Worm (Caenorhabditis elegans) whole organism, late embryonic: ENCODE results near the gene C37C3.2.

ENCODE experiments used
- C08G9.2 ChIP-seq: sonication (generic microtip); optimal IDR thresholded peaks from 2 replicates; lab custom pipeline; 2016; ENCODE audit warnings: mild to moderate bottlenecking, missing genetic modification characterization, moderate library complexity, missing compliant biosample characterization
- C38D4.7 ChIP-seq: fragments of 200-800 bp; sonication (Bioruptor generic); optimal IDR thresholded peaks from 2 replicates; lab custom pipeline; 2018; ENCODE audit warnings: mild to moderate bottlenecking, missing genetic modification characterization, moderate library complexity, missing compliant biosample characterization
- F13H6.1 ChIP-seq: sonication (generic microtip); optimal IDR thresholded peaks from 2 replicates; lab custom pipeline; 2016; ENCODE audit warnings: missing genetic modification characterization, missing compliant biosample characterization
- K02D7.2 ChIP-seq: sonication (generic microtip); optimal IDR thresholded peaks from 2 replicates; lab custom pipeline; 2017; ENCODE audit warnings: mild to moderate bottlenecking, missing genetic modification characterization, missing compliant biosample characterization
- K09A11.1 ChIP-seq: sonication (generic microtip); optimal IDR thresholded peaks from 2 replicates; lab custom pipeline; 2017; ENCODE audit warnings: antibody characterized with exemption, mild to moderate bottlenecking, missing genetic modification characterization, missing compliant biosample characterization; ENCODE audit not compliant: insufficient read depth
- T23F11.4 ChIP-seq: fragments of 200-800 bp; sonication (Bioruptor generic); optimal IDR thresholded peaks from 2 replicates; lab custom pipeline; 2018; ENCODE audit warnings: mild to moderate bottlenecking, missing genetic modification characterization, missing compliant biosample characterization
- Y22D7AL.16 ChIP-seq: sonication (generic microtip); optimal IDR thresholded peaks from 2 replicates; lab custom pipeline; 2016; ENCODE audit warnings: missing genetic modification characterization, missing compliant biosample characterization
- ama-1 ChIP-seq: fragments of 150-350 bp; optimal IDR thresholded peaks from 2 replicates; lab custom pipeline; 2014
- ceh-14 ChIP-seq: sonication (generic microtip); optimal IDR thresholded peaks from 2 replicates; lab custom pipeline; 2016; ENCODE audit warnings: missing genotype, missing genetic modification characterization, missing compliant biosample characterization
- ceh-18 ChIP-seq: sonication (generic microtip); optimal IDR thresholded peaks from 2 replicates; lab custom pipeline; 2016; ENCODE audit warnings: missing genetic modification characterization, missing compliant biosample characterization
- ceh-2 ChIP-seq: sonication (generic microtip); optimal IDR thresholded peaks from 2 replicates; lab custom pipeline; 2016; ENCODE audit warnings: missing genotype, missing genetic modification characterization, missing compliant biosample characterization
- ceh-22 ChIP-seq: sonication (generic microtip); optimal IDR thresholded peaks from 2 replicates; lab custom pipeline; 2017; ENCODE audit warnings: missing biosample characterization, missing genetic modification characterization
- ceh-24 ChIP-seq: sonication (generic microtip); optimal IDR thresholded peaks from 2 replicates; lab custom pipeline; 2016; ENCODE audit warnings: mild to moderate bottlenecking, missing genetic modification characterization, missing compliant biosample characterization
- ceh-34 ChIP-seq: sonication (generic microtip); optimal IDR thresholded peaks from 2 replicates; lab custom pipeline; 2016; ENCODE audit warnings: mild to moderate bottlenecking, missing genetic modification characterization, missing compliant biosample characterization
- ceh-45 ChIP-seq: fragments of 200-800 bp; sonication (Bioruptor generic); IDR thresholded peaks from 2 replicates; pipeline ENCODE4 v1.3.6; 2022; ENCODE audit warnings: missing genetic modification reagents, missing genetic modification characterization, missing compliant biosample characterization
- ceh-9 ChIP-seq: sonication (generic microtip); optimal IDR thresholded peaks from 2 replicates; lab custom pipeline; 2016; ENCODE audit warnings: mild to moderate bottlenecking, missing genetic modification characterization, inconsistent platforms, missing compliant biosample characterization
- che-1 ChIP-seq: sonication (generic microtip); optimal IDR thresholded peaks from 2 replicates; lab custom pipeline; 2016; ENCODE audit warnings: mild to moderate bottlenecking, missing genetic modification characterization, missing compliant biosample characterization
- dve-1 ChIP-seq: sonication (generic microtip); optimal IDR thresholded peaks from 2 replicates; lab custom pipeline; 2017; ENCODE audit warnings: antibody characterized with exemption, mild to moderate bottlenecking, missing genetic modification characterization, missing compliant biosample characterization
- elt-2 ChIP-seq: sonication (generic microtip); optimal IDR thresholded peaks from 2 replicates; lab custom pipeline; 2016; ENCODE audit warnings: missing genetic modification reagents, missing genetic modification characterization, missing compliant biosample characterization
- elt-4 ChIP-seq: sonication (generic microtip); optimal IDR thresholded peaks from 2 replicates; lab custom pipeline; 2016; ENCODE audit warnings: missing genetic modification characterization, missing compliant biosample characterization
- eyg-1 ChIP-seq: sonication (generic microtip); optimal IDR thresholded peaks from 2 replicates; lab custom pipeline; 2016; ENCODE audit warnings: missing genotype, missing genetic modification characterization, missing compliant biosample characterization
- fax-1 ChIP-seq: sonication (generic microtip); optimal IDR thresholded peaks from 2 replicates; lab custom pipeline; 2016; ENCODE audit warnings: missing genotype, missing genetic modification characterization, missing compliant biosample characterization
- fkh-10 ChIP-seq: fragments of 150-350 bp; optimal IDR thresholded peaks from 2 replicates; lab custom pipeline; 2014; ENCODE audit warnings: missing biosample characterization, missing genetic modification reagents, missing genetic modification characterization
- gmeb-2 ChIP-seq: sonication (generic microtip); optimal IDR thresholded peaks from 2 replicates; lab custom pipeline; 2016; ENCODE audit warnings: missing genetic modification characterization, inconsistent platforms, missing compliant biosample characterization
- hlh-13 ChIP-seq: fragments of 200-800 bp; sonication (Bioruptor generic); optimal IDR thresholded peaks from 2 replicates; lab custom pipeline; 2018; ENCODE audit warnings: mild to moderate bottlenecking, missing genetic modification characterization, missing compliant biosample characterization
- hlh-15 ChIP-seq: sonication (generic microtip); optimal IDR thresholded peaks from 2 replicates; lab custom pipeline; 2016; ENCODE audit warnings: missing genetic modification characterization, missing compliant biosample characterization
- hlh-30 ChIP-seq: sonication (generic microtip); optimal IDR thresholded peaks from 2 replicates; lab custom pipeline; 2017; ENCODE audit warnings: antibody characterized with exemption, missing genetic modification characterization, missing compliant biosample characterization; ENCODE audit not compliant: insufficient read depth
- hlh-6 ChIP-seq: sonication (generic microtip); optimal IDR thresholded peaks from 2 replicates; lab custom pipeline; 2016; ENCODE audit warnings: missing genotype, missing genetic modification characterization, missing compliant biosample characterization
- hlh-8 ChIP-seq: sonication (generic microtip); optimal IDR thresholded peaks from 2 replicates; lab custom pipeline; 2016; ENCODE audit warnings: missing genotype, missing genetic modification characterization, missing compliant biosample characterization
- madf-2 ChIP-seq: sonication (generic microtip); optimal IDR thresholded peaks from 2 replicates; lab custom pipeline; 2017; ENCODE audit warnings: missing genetic modification characterization, missing compliant biosample characterization
- nfya-1 ChIP-seq: sonication (generic microtip); optimal IDR thresholded peaks from 2 replicates; lab custom pipeline; 2017; ENCODE audit warnings: missing genetic modification characterization, mild to moderate bottlenecking, missing compliant biosample characterization, antibody characterized with exemption, moderate library complexity
- nhr-11 ChIP-seq: fragments of 150-350 bp; optimal IDR thresholded peaks from 2 replicates; lab custom pipeline; 2014; ENCODE audit warnings: missing biosample characterization, missing genetic modification characterization
- nhr-232 ChIP-seq: sonication (generic microtip); optimal IDR thresholded peaks from 2 replicates; lab custom pipeline; 2016; ENCODE audit warnings: missing genetic modification characterization, missing compliant biosample characterization
- odd-2 ChIP-seq: sonication (generic microtip); optimal IDR thresholded peaks from 2 replicates; lab custom pipeline; 2017; ENCODE audit warnings: antibody characterized with exemption, mild to moderate bottlenecking, missing genetic modification characterization, missing compliant biosample characterization
- ref-2 ChIP-seq: sonication (generic microtip); optimal IDR thresholded peaks from 2 replicates; lab custom pipeline; 2016; ENCODE audit warnings: missing genetic modification characterization, missing compliant biosample characterization
- rnt-1 ChIP-seq: sonication (generic microtip); optimal IDR thresholded peaks from 2 replicates; lab custom pipeline; 2016; ENCODE audit warnings: missing genetic modification characterization, missing compliant biosample characterization
- sdc-2 ChIP-seq: sonication (generic microtip); optimal IDR thresholded peaks from 2 replicates; lab custom pipeline; 2016; ENCODE audit warnings: missing genotype, missing genetic modification characterization, missing compliant biosample characterization
- sox-4 ChIP-seq: sonication (generic microtip); optimal IDR thresholded peaks from 2 replicates; lab custom pipeline; 2017; ENCODE audit warnings: mild to moderate bottlenecking, missing genetic modification characterization, inconsistent platforms, missing compliant biosample characterization
- syd-9 ChIP-seq: sonication (generic microtip); optimal IDR thresholded peaks from 2 replicates; lab custom pipeline; 2016; ENCODE audit warnings: mild to moderate bottlenecking, missing genetic modification characterization, moderate library complexity, missing compliant biosample characterization
- tbx-2 ChIP-seq: sonication (generic microtip); optimal IDR thresholded peaks from 2 replicates; lab custom pipeline; 2016; ENCODE audit warnings: missing genetic modification characterization, missing compliant biosample characterization
- tbx-7 ChIP-seq: sonication (generic microtip); optimal IDR thresholded peaks from 2 replicates; lab custom pipeline; 2016; ENCODE audit warnings: missing genotype, missing genetic modification characterization, missing compliant biosample characterization
- unc-42 ChIP-seq: sonication (generic microtip); optimal IDR thresholded peaks from 2 replicates; lab custom pipeline; 2016; ENCODE audit warnings: missing genotype, missing genetic modification characterization, missing compliant biosample characterization
- unc-55 ChIP-seq: sonication (generic microtip); optimal IDR thresholded peaks from 2 replicates; lab custom pipeline; 2017; ENCODE audit warnings: missing biosample characterization, missing genetic modification reagents, missing genetic modification characterization
- unc-86 ChIP-seq: sonication (generic microtip); optimal IDR thresholded peaks from 2 replicates; lab custom pipeline; 2016; ENCODE audit warnings: missing genetic modification characterization, missing compliant biosample characterization
- zip-5 ChIP-seq: sonication (generic microtip); optimal IDR thresholded peaks from 2 replicates; lab custom pipeline; 2016; ENCODE audit warnings: missing genetic modification characterization, missing compliant biosample characterization
- ztf-16 ChIP-seq: sonication (generic microtip); optimal IDR thresholded peaks from 2 replicates; lab custom pipeline; 2017; ENCODE audit warnings: missing genetic modification characterization, missing compliant biosample characterization

C37C3.2 gene

ce11 chrV:7822655-7823054 lies 33.1 kb upstream of the C37C3.2 start:
- TF ChIP-seq tbx-7 (tag; lab: Kevin White, UChicago) (no peak), ceh-34 (tag; lab: Kevin White, UChicago) (no peak), tbx-2 (peak; percentile 23), ceh-18 (peak; percentile 77), rnt-1 (tag; lab: Kevin White, UChicago) (peak; percentile 95), nfya-1 (tag; lab: Kevin White, UChicago) (peak; percentile 16), gmeb-2 (tag; lab: Kevin White, UChicago) (no peak), odd-2 (tag; lab: Kevin White, UChicago) (no peak), hlh-30 (no peak), unc-42 (tag; lab: Kevin White, UChicago) (no peak), F13H6.1 (tag; lab: Kevin White, UChicago) (no peak), fax-1 (tag; lab: Kevin White, UChicago) (no peak), ref-2 (tag; lab: Kevin White, UChicago) (no peak), ceh-9 (tag; lab: Kevin White, UChicago) (no peak), che-1 (no peak), dve-1 (no peak), ceh-14 (no peak), nhr-232 (tag; lab: Kevin White, UChicago) (no peak), C38D4.7 (no peak), ceh-24 (tag; lab: Kevin White, UChicago) (no peak), unc-55 (GFP tag; lab: Kevin White, UChicago) (peak; percentile 98), elt-4 (tag; lab: Kevin White, UChicago) (no peak), fkh-10 (GFP tag; lab: Kevin White, UChicago) (no peak), K02D7.2 (tag; lab: Kevin White, UChicago) (no peak), unc-86 (tag; lab: Kevin White, UChicago) (no peak), T23F11.4 (GFP tag; lab: Kevin White, UChicago) (no peak), madf-2 (tag; lab: Kevin White, UChicago) (no peak), zip-5 (no peak), hlh-6 (tag; lab: Kevin White, UChicago) (peak; percentile 40), elt-2 (tag; lab: Kevin White, UChicago) (no peak), ztf-16 (no peak), C08G9.2 (tag; lab: Kevin White, UChicago) (no peak), syd-9 (tag; lab: Kevin White, UChicago) (no peak), sdc-2 (tag; lab: Kevin White, UChicago) (no peak), Y22D7AL.16 (tag; lab: Kevin White, UChicago) (no peak), hlh-13 (GFP tag; lab: Kevin White, UChicago) (no peak), hlh-15 (tag; lab: Kevin White, UChicago) (no peak), ceh-2 (no peak), ama-1 (lab: Kevin White, UChicago) (no peak), sox-4 (tag; lab: Kevin White, UChicago) (no peak), K09A11.1 (tag; lab: Kevin White, UChicago) (no peak), hlh-8 (no peak), nhr-11 (tag; lab: Kevin White, UChicago) (no peak), ceh-22 (tag; lab: Kevin White, UChicago) (no peak), eyg-1 (tag; lab: Kevin White, UChicago) (no peak)

ce11 chrV:7824138-7824537 lies 31.6 kb upstream of the C37C3.2 start:
- TF ChIP-seq ceh-45 (GFP tag; lab: Robert Waterston, UW) (no peak), hlh-8 (peak; percentile 58), unc-55 (GFP tag; lab: Kevin White, UChicago) (peak; percentile 10)
